Worm (Caenorhabditis elegans) whole organism, young adult: ENCODE measurements around the gene F10G2.1.

Source experiments
- B0019.2 ChIP-seq: fragments of 200-800 bp; sonication (Bioruptor generic); conservative IDR thresholded peaks from 2 replicates; pipeline ENCODE4 v1.3.6; 2022; ENCODE audit warnings: missing genetic modification reagents, missing genetic modification characterization, missing compliant biosample characterization
- B0261.1 ChIP-seq: sonication (generic microtip); optimal IDR thresholded peaks from 2 replicates; lab custom pipeline; 2016; ENCODE audit warnings: mild to moderate bottlenecking, missing genetic modification characterization, moderate library complexity, missing compliant biosample characterization
- F10E7.11 ChIP-seq: sonication (generic microtip); optimal IDR thresholded peaks from 2 replicates; lab custom pipeline; 2017; ENCODE audit warnings: mild to moderate bottlenecking, missing genetic modification characterization, moderate library complexity, missing compliant biosample characterization
- F49E8.2 ChIP-seq: sonication (generic microtip); optimal IDR thresholded peaks from 3 replicates; lab custom pipeline; 2017; ENCODE audit warnings: missing genetic modification characterization, mild to moderate bottlenecking, missing compliant biosample characterization, antibody characterized with exemption, moderate library complexity; ENCODE audit not compliant: insufficient read depth
- F52B5.7 ChIP-seq: sonication (generic microtip); optimal IDR thresholded peaks from 2 replicates; lab custom pipeline; 2016; ENCODE audit warnings: mild to moderate bottlenecking, missing genetic modification characterization, missing compliant biosample characterization
- F55B11.4 ChIP-seq: sonication (generic microtip); optimal IDR thresholded peaks from 2 replicates; lab custom pipeline; 2016; ENCODE audit warnings: missing compliant biosample characterization, missing genetic modification characterization, borderline replicate concordance; ENCODE audit not compliant: insufficient read depth
- K11D2.4 ChIP-seq: fragments of 200-800 bp; sonication (Bioruptor generic); IDR thresholded peaks from 2 replicates; pipeline ENCODE4 v1.3.6; 2022; ENCODE audit warnings: missing genetic modification reagents, missing genetic modification characterization, missing compliant biosample characterization
- ama-1 ChIP-seq, 3 experiments: fragments of 150-350 bp in 1 of 3; sonication (generic microtip) in 2 of 3; optimal IDR thresholded peaks; 2 replicates each; lab custom pipeline; 2014 to 2018; ENCODE audit warnings: missing biosample characterization in 2 of 3, missing genetic modification characterization in 2 of 3, missing genetic modification reagents in 2 of 3
- aptf-2 ChIP-seq: fragments of 200-800 bp; sonication (Bioruptor generic); conservative IDR thresholded peaks from 2 replicates; pipeline ENCODE4 v1.3.6; 2022; ENCODE audit warnings: missing genetic modification reagents, missing genetic modification characterization, missing compliant biosample characterization
- attf-3 ChIP-seq: fragments of 200-800 bp; sonication (Bioruptor generic); conservative IDR thresholded peaks from 2 replicates; pipeline ENCODE4 v1.3.6; 2022; ENCODE audit warnings: missing genetic modification reagents, missing genetic modification characterization, missing compliant biosample characterization
- bed-2 ChIP-seq: fragments of 200-800 bp; sonication (Bioruptor generic); IDR thresholded peaks from 2 replicates; pipeline ENCODE4 v1.3.6; 2022; ENCODE audit warnings: missing genetic modification reagents, missing genetic modification characterization, missing compliant biosample characterization
- cebp-1 ChIP-seq, 2 experiments: fragments of 200-800 bp in 1 of 2; sonication (Bioruptor generic) in 1 of 2; sonication (generic microtip) in 1 of 2; IDR thresholded peaks in 1 of 2; optimal IDR thresholded peaks in 1 of 2; 2 replicates each; pipeline versions ENCODE4 v1.3.6 to Lab custom; 2017 to 2022; ENCODE audit warnings: missing compliant biosample characterization in 2 of 2, missing genetic modification characterization in 2 of 2, mild to moderate bottlenecking in 1 of 2, missing genetic modification reagents in 1 of 2, moderate library complexity in 1 of 2
- ceh-27 ChIP-seq: fragments of 200-800 bp; sonication (Bioruptor generic); optimal IDR thresholded peaks from 2 replicates; lab custom pipeline; 2018; ENCODE audit warnings: mild to moderate bottlenecking, missing genetic modification characterization, moderate library complexity, missing compliant biosample characterization
- ceh-91 ChIP-seq: fragments of 200-800 bp; sonication (Bioruptor generic); IDR thresholded peaks from 2 replicates; pipeline ENCODE4 v1.3.6; 2022; ENCODE audit warnings: missing genetic modification reagents, missing genetic modification characterization, missing compliant biosample characterization
- dox-1 ChIP-seq: fragments of 200-800 bp; sonication (Bioruptor generic); IDR thresholded peaks from 2 replicates; pipeline ENCODE4 v1.3.6; 2022; ENCODE audit warnings: missing genetic modification reagents, missing genetic modification characterization, missing compliant biosample characterization
- dpff-1 ChIP-seq: sonication (generic microtip); optimal IDR thresholded peaks from 2 replicates; lab custom pipeline; 2017; ENCODE audit warnings: mild to moderate bottlenecking, missing genetic modification characterization, missing compliant biosample characterization
- egl-44 ChIP-seq: fragments of 200-800 bp; sonication (Bioruptor generic); IDR thresholded peaks from 2 replicates; pipeline ENCODE4 v1.3.6; 2022; ENCODE audit warnings: missing genetic modification reagents, missing genetic modification characterization, missing compliant biosample characterization
- egrh-3 ChIP-seq: fragments of 200-800 bp; sonication (Bioruptor generic); IDR thresholded peaks from 2 replicates; pipeline ENCODE4 v1.3.6; 2022; ENCODE audit warnings: missing genetic modification reagents, missing genetic modification characterization, missing compliant biosample characterization
- ekl-4 ChIP-seq: fragments of 200-800 bp; sonication (Bioruptor generic); IDR thresholded peaks from 2 replicates; pipeline ENCODE4 v1.3.6; 2022; ENCODE audit warnings: missing genetic modification reagents, missing genetic modification characterization, missing compliant biosample characterization
- ets-4 ChIP-seq: fragments of 200-800 bp; sonication (Bioruptor generic); optimal IDR thresholded peaks from 2 replicates; lab custom pipeline; 2018; ENCODE audit warnings: mild to moderate bottlenecking, missing genetic modification characterization, missing compliant biosample characterization
- fkh-3 ChIP-seq: sonication (generic microtip); optimal IDR thresholded peaks from 2 replicates; lab custom pipeline; 2016; ENCODE audit warnings: mild to moderate bottlenecking, missing genetic modification characterization, missing compliant biosample characterization
- lin-26 ChIP-seq: fragments of 200-800 bp; sonication (Bioruptor generic); IDR thresholded peaks from 2 replicates; pipeline ENCODE4 v1.3.6; 2022; ENCODE audit warnings: missing genetic modification reagents, missing genetic modification characterization, missing compliant biosample characterization
- lin-54 ChIP-seq: fragments of 200-800 bp; sonication (Bioruptor generic); optimal IDR thresholded peaks from 2 replicates; lab custom pipeline; 2018; ENCODE audit warnings: mild to moderate bottlenecking, missing genetic modification characterization, missing compliant biosample characterization
- lsl-1 ChIP-seq: fragments of 200-800 bp; sonication (Bioruptor generic); optimal IDR thresholded peaks from 2 replicates; lab custom pipeline; 2018; ENCODE audit warnings: mild to moderate bottlenecking, missing genetic modification characterization, moderate library complexity, missing compliant biosample characterization
- madf-3 ChIP-seq: fragments of 200-800 bp; sonication (Bioruptor generic); IDR thresholded peaks from 2 replicates; pipeline ENCODE4 v1.3.6; 2022; ENCODE audit warnings: missing genetic modification reagents, missing genetic modification characterization, missing compliant biosample characterization
- mes-4 ChIP-seq: sonication (generic microtip); optimal IDR thresholded peaks from 2 replicates; lab custom pipeline; 2016; ENCODE audit warnings: missing genotype, missing genetic modification characterization, missing compliant biosample characterization
- mxl-1 ChIP-seq: sonication (generic microtip); optimal IDR thresholded peaks from 2 replicates; lab custom pipeline; 2016; ENCODE audit warnings: missing genetic modification characterization, missing compliant biosample characterization
- nfya-1 ChIP-seq: sonication (generic microtip); optimal IDR thresholded peaks from 2 replicates; lab custom pipeline; 2017; ENCODE audit warnings: antibody characterized with exemption, missing compliant biosample characterization, missing genetic modification characterization, borderline replicate concordance; ENCODE audit not compliant: insufficient read depth
- nfyb-1 ChIP-seq: fragments of 200-800 bp; sonication (Bioruptor generic); IDR thresholded peaks from 2 replicates; pipeline ENCODE4 v1.3.6; 2022; ENCODE audit warnings: missing genetic modification reagents, missing genetic modification characterization, missing compliant biosample characterization
- nhr-27 ChIP-seq: fragments of 200-800 bp; sonication (Bioruptor generic); optimal IDR thresholded peaks from 2 replicates; lab custom pipeline; 2018; ENCODE audit warnings: mild to moderate bottlenecking, missing genetic modification characterization, moderate library complexity, missing compliant biosample characterization
- nhr-80 ChIP-seq: sonication (generic microtip); optimal IDR thresholded peaks from 2 replicates; lab custom pipeline; 2016; ENCODE audit warnings: missing genetic modification characterization, missing compliant biosample characterization
- rcor-1 ChIP-seq: fragments of 200-800 bp; sonication (Bioruptor generic); IDR thresholded peaks from 2 replicates; pipeline ENCODE4 v1.3.6; 2022; ENCODE audit warnings: missing genetic modification reagents, missing genetic modification characterization, missing compliant biosample characterization
- rec-8 ChIP-seq, 2 experiments: sonication (generic microtip); optimal IDR thresholded peaks; 2 replicates each; lab custom pipeline; 2016; ENCODE audit warnings: mild to moderate bottlenecking in 2 of 2, missing genetic modification characterization in 2 of 2, missing genetic modification reagents in 2 of 2, missing genotype in 2 of 2, missing biosample characterization in 1 of 2, missing compliant biosample characterization in 1 of 2, moderate library complexity in 1 of 2
- repo-1 ChIP-seq: sonication (generic microtip); optimal IDR thresholded peaks from 2 replicates; lab custom pipeline; 2017; ENCODE audit warnings: mild to moderate bottlenecking, missing genetic modification characterization, missing compliant biosample characterization
- rpc-1 ChIP-seq, 2 experiments: fragments of 150-350 bp in 1 of 2; sonication (generic microtip) in 1 of 2; optimal IDR thresholded peaks; 2 replicates each; lab custom pipeline; 2014 to 2018; ENCODE audit warnings: missing biosample characterization in 1 of 2, missing genetic modification characterization in 1 of 2, missing genetic modification reagents in 1 of 2, missing genotype in 1 of 2
- snpc-1.1 ChIP-seq: sonication (generic microtip); optimal IDR thresholded peaks from 2 replicates; lab custom pipeline; 2017; ENCODE audit warnings: missing genetic modification characterization, mild to moderate bottlenecking, missing compliant biosample characterization, antibody characterized with exemption, moderate library complexity, missing genotype, missing genetic modification reagents; ENCODE audit not compliant: insufficient read depth
- snpc-4 ChIP-seq, 5 experiments: fragments of 150-350 bp in 1 of 5; sonication (generic microtip) in 4 of 5; optimal IDR thresholded peaks; 2 replicates each; lab custom pipeline; 2014 to 2018; ENCODE audit warnings: missing genetic modification characterization in 5 of 5, missing biosample characterization in 3 of 5, antibody characterized with exemption in 2 of 5, mild to moderate bottlenecking in 2 of 5, missing compliant biosample characterization in 2 of 5, missing genotype in 2 of 5, moderate library complexity in 2 of 5, missing genetic modification reagents in 1 of 5
- sptf-2 ChIP-seq: fragments of 200-800 bp; sonication (Bioruptor generic); optimal IDR thresholded peaks from 2 replicates; lab custom pipeline; 2018; ENCODE audit warnings: mild to moderate bottlenecking, missing genetic modification characterization, missing compliant biosample characterization
- tlf-1 ChIP-seq: fragments of 200-800 bp; sonication (Bioruptor generic); optimal IDR thresholded peaks from 2 replicates; lab custom pipeline; 2018; ENCODE audit warnings: mild to moderate bottlenecking, missing genetic modification characterization, missing compliant biosample characterization
- ztf-22 ChIP-seq: fragments of 200-800 bp; sonication (Bioruptor generic); optimal IDR thresholded peaks from 2 replicates; lab custom pipeline; 2018; ENCODE audit warnings: mild to moderate bottlenecking, missing genetic modification characterization, moderate library complexity, missing compliant biosample characterization
- ztf-25 ChIP-seq: fragments of 200-800 bp; sonication (Bioruptor generic); IDR thresholded peaks from 2 replicates; pipeline ENCODE4 v1.3.6; 2022; ENCODE audit warnings: missing genetic modification reagents, missing genetic modification characterization, missing compliant biosample characterization

Gene F10G2.1

ce11 chrV:7320909-7321308, 11.4 kb upstream of the F10G2.1 start, which contains the start of gene lmd-4:
Gene lmd-4, minus strand, starts transcription at chrV:7321009.
- TF ChIP-seq ama-1 (optimal IDR thresholded peaks at IDR 0.05; lab: Kevin White, UChicago), result no peak
- TF ChIP-seq ama-1 (GFP tag; optimal IDR thresholded peaks at IDR 0.05; lab: Kevin White, UChicago), result no peak
- TF ChIP-seq dpff-1 (tag; lab: Kevin White, UChicago), result no peak
- TF ChIP-seq mes-4, result no peak
- TF ChIP-seq nfyb-1 (GFP tag; lab: Robert Waterston, UW), result no peak
- no peak for TF ChIP-seq fkh-3 (tag; lab: Kevin White, UChicago)
- TF ChIP-seq tlf-1 (GFP tag; lab: Kevin White, UChicago), result no peak
- no peak for TF ChIP-seq K11D2.4 (GFP tag; lab: Robert Waterston, UW)
- TF ChIP-seq attf-3 (GFP tag; lab: Robert Waterston, UW), result no peak
- no peak for TF ChIP-seq ekl-4 (GFP tag; lab: Robert Waterston, UW)
- no peak for TF ChIP-seq cebp-1 (GFP tag; IDR thresholded peaks at IDR 0.05; lab: Robert Waterston, UW)
- TF ChIP-seq cebp-1 (tag; optimal IDR thresholded peaks at IDR 0.05; lab: Kevin White, UChicago), result no peak
- no peak for TF ChIP-seq nfya-1 (tag; lab: Kevin White, UChicago)
- TF ChIP-seq F10E7.11 (tag; lab: Kevin White, UChicago), result no peak

- TF ChIP-seq dox-1 (GFP tag; lab: Robert Waterston, UW), result no peak
- no peak for TF ChIP-seq sptf-2 (GFP tag; lab: Kevin White, UChicago)
- no peak for TF ChIP-seq snpc-1.1 (tag; lab: Kevin White, UChicago)
These were observed 10.4 kb upstream of the F10G2.1 start, which contains the start of gene F10G2.10 for ce11 chrV:7321915-7322314. Gene F10G2.10, plus strand, starts transcription at chrV:7322215.

- TF ChIP-seq rcor-1 (GFP tag; lab: Robert Waterston, UW) (no peak), lin-26 (no peak), nhr-80 (tag; lab: Kevin White, UChicago) (no peak), lin-54 (GFP tag; lab: Kevin White, UChicago) (no peak), egl-44 (no peak), ztf-22 (GFP tag; lab: Kevin White, UChicago) (no peak), B0019.2 (GFP tag; lab: Robert Waterston, UW) (no peak), ekl-4 (GFP tag; lab: Robert Waterston, UW) (no peak), F49E8.2 (tag; lab: Kevin White, UChicago) (no peak), ceh-27 (no peak), repo-1 (tag; lab: Kevin White, UChicago) (no peak), B0261.1 (no peak), ztf-25 (GFP tag; lab: Robert Waterston, UW) (no peak), lsl-1 (GFP tag; lab: Kevin White, UChicago) (no peak), snpc-4 (GFP tag; optimal IDR thresholded peaks at IDR 0.05; lab: Kevin White, UChicago) (no peak), snpc-4 (tag; optimal IDR thresholded peaks at IDR 0.05; lab: Kevin White, UChicago) (no peak), ets-4 (GFP tag; lab: Kevin White, UChicago) (no peak)
These were observed 7.1 kb upstream of the F10G2.1 start, which contains the start of gene srx-92 for ce11 chrV:7325285-7325684. Gene srx-92, minus strand, starts transcription at chrV:7325385.

- TF ChIP-seq aptf-2 (GFP tag; lab: Robert Waterston, UW), result no peak
- no peak for TF ChIP-seq F52B5.7
- TF ChIP-seq cebp-1 (GFP tag; IDR thresholded peaks at IDR 0.05; lab: Robert Waterston, UW), result no peak
- no peak for TF ChIP-seq cebp-1 (tag; optimal IDR thresholded peaks at IDR 0.05; lab: Kevin White, UChicago)
- TF ChIP-seq rpc-1 (optimal IDR thresholded peaks at IDR 0.05; lab: Kevin White, UChicago), result no peak
- no peak for TF ChIP-seq rpc-1 (tag; optimal IDR thresholded peaks at IDR 0.05; lab: Kevin White, UChicago)
- TF ChIP-seq snpc-4 (GFP tag; optimal IDR thresholded peaks at IDR 0.05; lab: Kevin White, UChicago), result no peak
- TF ChIP-seq snpc-4 (tag; optimal IDR thresholded peaks at IDR 0.05; lab: Kevin White, UChicago), result no peak
- no peak for TF ChIP-seq ztf-25 (GFP tag; lab: Robert Waterston, UW)
- no peak for TF ChIP-seq mxl-1
- no peak for TF ChIP-seq egrh-3
- no peak for TF ChIP-seq F55B11.4
- TF ChIP-seq bed-2, result no peak
- no peak for TF ChIP-seq fkh-3 (tag; lab: Kevin White, UChicago)
- no peak for TF ChIP-seq madf-3 (GFP tag; lab: Robert Waterston, UW)
- no peak for TF ChIP-seq rec-8 (tag; optimal IDR thresholded peaks at IDR 0.05; lab: Kevin White, UChicago)
- TF ChIP-seq nhr-27 (tag; lab: Kevin White, UChicago), result no peak
- no peak for TF ChIP-seq ceh-91 (GFP tag; lab: Robert Waterston, UW)
These were observed 5.4 kb upstream of the F10G2.1 start, which contains the start of gene F10G2.4 for ce11 chrV:7326928-7327327. Gene F10G2.4, plus strand, starts transcription at chrV:7327228.
